Worm (Caenorhabditis elegans) whole organism, L3 larva: Measurements from ENCODE around the gene F53A10.2.

ENCODE experiments used
- ceh-16 ChIP-seq: sonication (generic microtip); optimal IDR thresholded peaks from 2 replicates; lab custom pipeline; 2017; ENCODE audit warnings: missing biosample characterization, missing genetic modification characterization
- ceh-82 ChIP-seq: fragments of 150-350 bp; optimal IDR thresholded peaks from 2 replicates; lab custom pipeline; 2014; ENCODE audit warnings: missing biosample characterization, missing genetic modification characterization
- nhr-25 ChIP-seq: sonication (generic microtip); optimal IDR thresholded peaks from 2 replicates; lab custom pipeline; 2017; ENCODE audit warnings: missing biosample characterization, missing genetic modification characterization
- pqm-1 ChIP-seq: fragments of 150-350 bp; optimal IDR thresholded peaks from 2 replicates; lab custom pipeline; 2017; ENCODE audit warnings: missing biosample characterization, missing genetic modification characterization, inconsistent platforms

- TF ChIP-seq pqm-1 (tag; lab: Kevin White, UChicago): no peak
- TF ChIP-seq ceh-82 (tag; lab: Kevin White, UChicago): no peak
- no peak for TF ChIP-seq nhr-25 (tag; lab: Kevin White, UChicago)
- no peak for TF ChIP-seq ceh-16 (tag; lab: Kevin White, UChicago)
These were observed 40.0 kb upstream of the F53A10.2 start for ce11 chrII:1157135-1157534.
